Worm (Caenorhabditis elegans): ENCODE measurements around the gene ZK1290.10.

ce11 chrII:7521420-7521819 is 32.3 kb downstream of the ZK1290.10 start:
- TF ChIP-seq lsy-2 (tag; optimal IDR thresholded peaks at IDR 0.05) (no peak), sptf-1 (tag; optimal IDR thresholded peaks at IDR 0.05) (no peak), bed-3 (GFP tag; optimal IDR thresholded peaks at IDR 0.05) (no peak), pha-4 (tag; optimal IDR thresholded peaks at IDR 0.05) (no peak), nhr-12 (tag; optimal IDR thresholded peaks at IDR 0.05) (no peak), cnd-1 (tag; optimal IDR thresholded peaks at IDR 0.05) (no peak), tbx-8 (GFP tag; optimal IDR thresholded peaks at IDR 0.05) (no peak), nhr-76 (tag; optimal IDR thresholded peaks at IDR 0.05) (no peak)

All from whole organism, mixed stage, embryonic.